Fruit fly (Drosophila melanogaster) whole organism, embryonic: Measurements from ENCODE around the gene CG5902.

ENCODE experiments used
- Adf1 ChIP-seq: fragments of 200-800 bp; sonication (Bioruptor generic); IDR thresholded peaks from 2 replicates; pipeline ENCODE4 v1.3.6; 2022; ENCODE audit warnings: missing biosample characterization, missing genetic modification characterization
- Blimp-1 ChIP-seq: fragments of 200-800 bp; sonication (Bioruptor generic); optimal IDR thresholded peaks from 3 replicates; lab custom pipeline; 2018; ENCODE audit warnings: missing biosample characterization, missing genetic modification characterization, mild to moderate bottlenecking, moderate library complexity, missing genetic modification reagents
- CG14860 ChIP-seq: fragments of 200-800 bp; sonication (Bioruptor generic); IDR thresholded peaks from 3 replicates; pipeline ENCODE4 v1.3.6; 2022; ENCODE audit warnings: missing biosample characterization, missing genetic modification characterization; ENCODE audit not compliant: partially characterized antibody
- CG17186 ChIP-seq: fragments of 200-800 bp; sonication (Bioruptor generic); optimal IDR thresholded peaks from 3 replicates; lab custom pipeline; 2017; ENCODE audit warnings: missing biosample characterization, missing genetic modification reagents, missing genetic modification characterization
- CG17385 ChIP-seq: fragments of 200-800 bp; sonication (Bioruptor generic); optimal IDR thresholded peaks from 3 replicates; lab custom pipeline; 2018; ENCODE audit warnings: missing biosample characterization, mild to moderate bottlenecking, missing genetic modification characterization
- CG2678 ChIP-seq: fragments of 200-800 bp; sonication (Bioruptor generic); optimal IDR thresholded peaks from 3 replicates; lab custom pipeline; 2019; ENCODE audit warnings: missing biosample characterization, mild to moderate bottlenecking, missing genetic modification characterization, moderate library complexity
- CG2712 ChIP-seq: fragments of 200-800 bp; optimal IDR thresholded peaks from 3 replicates; lab custom pipeline; 2019; ENCODE audit warnings: missing biosample characterization, mild to moderate bottlenecking, missing genetic modification characterization, moderate library complexity
- CG3163 ChIP-seq: fragments of 200-800 bp; sonication (Bioruptor generic); optimal IDR thresholded peaks from 3 replicates; lab custom pipeline; 2016; ENCODE audit warnings: missing biosample characterization, missing genetic modification characterization
- CG3847 ChIP-seq: fragments of 200-800 bp; sonication (Bioruptor generic); IDR thresholded peaks from 2 replicates; pipeline ENCODE4 v1.3.6; 2022; ENCODE audit warnings: missing biosample characterization, missing genetic modification characterization
- CG8290 ChIP-seq, 3 experiments: fragments of 200-800 bp; sonication (Bioruptor generic); optimal IDR thresholded peaks; 2 replicates each; lab custom pipeline; 2016 to 2019; ENCODE audit warnings: missing biosample characterization in 3 of 3, missing genetic modification characterization in 3 of 3, mild to moderate bottlenecking in 2 of 3, moderate library complexity in 1 of 3
- CG9817 ChIP-seq: fragments of 200-800 bp; sonication (Bioruptor generic); optimal IDR thresholded peaks from 2 replicates; lab custom pipeline; 2018; ENCODE audit warnings: missing biosample characterization, mild to moderate bottlenecking, missing genetic modification characterization, moderate library complexity
- D19A ChIP-seq: fragments of 200-800 bp; optimal IDR thresholded peaks from 3 replicates; lab custom pipeline; 2019; ENCODE audit warnings: missing biosample characterization, mild to moderate bottlenecking, missing genetic modification characterization, moderate library complexity
- Drgx ChIP-seq: fragments of 200-800 bp; sonication (Bioruptor generic); IDR thresholded peaks from 2 replicates; pipeline ENCODE4 v1.3.6; 2022; ENCODE audit warnings: missing biosample characterization, missing genetic modification characterization
- Eip74EF ChIP-seq, 2 experiments: fragments of 200-800 bp in 1 of 2; fragments of >200 bp in 1 of 2; sonication (Bioruptor generic) in 1 of 2; optimal IDR thresholded peaks; 2 replicates each; lab custom pipeline; 2017 to 2019; ENCODE audit warnings: missing biosample characterization in 2 of 2, missing genetic modification characterization in 2 of 2, mild to moderate bottlenecking in 1 of 2, moderate library complexity in 1 of 2
- Gug ChIP-seq: fragments of 200-800 bp; sonication (Bioruptor generic); IDR thresholded peaks from 4 replicates; pipeline ENCODE4 v1.3.6; 2022; ENCODE audit warnings: missing biosample characterization, missing genetic modification characterization
- Trl ChIP-seq, 3 experiments: fragments of >200 bp in 2 of 3; fragments of 200-800 bp in 1 of 3; sonication (Bioruptor generic) in 1 of 3; optimal IDR thresholded peaks; 2 replicates in 1 of 3; 3 replicates in 2 of 3; lab custom pipeline; 2016 to 2017; ENCODE audit warnings: missing biosample characterization in 1 of 3, missing genetic modification characterization in 1 of 3
- bbx ChIP-seq: fragments of 200-800 bp; sonication (Bioruptor generic); IDR thresholded peaks from 2 replicates; pipeline ENCODE4 v1.3.6; 2022; ENCODE audit warnings: missing biosample characterization, missing genetic modification characterization; ENCODE audit not compliant: partially characterized antibody
- bsh ChIP-seq, 2 experiments: fragments of 200-800 bp; sonication (Bioruptor generic); optimal IDR thresholded peaks; 2 replicates each; lab custom pipeline; 2017 to 2018; ENCODE audit warnings: mild to moderate bottlenecking in 2 of 2, missing biosample characterization in 2 of 2, missing genetic modification characterization in 2 of 2, moderate library complexity in 1 of 2
- cg ChIP-seq: fragments of 200-800 bp; sonication (Bioruptor generic); optimal IDR thresholded peaks from 3 replicates; lab custom pipeline; 2019; ENCODE audit warnings: missing biosample characterization, mild to moderate bottlenecking, missing genetic modification characterization, moderate library complexity
- ci ChIP-seq: fragments of 200-800 bp; sonication (Bioruptor generic); IDR thresholded peaks from 3 replicates; pipeline ENCODE4 v1.3.6; 2022; ENCODE audit warnings: missing biosample characterization, missing genetic modification characterization
- corto ChIP-seq: fragments of 200-800 bp; sonication (Bioruptor generic); optimal IDR thresholded peaks from 2 replicates; lab custom pipeline; 2016; ENCODE audit warnings: missing biosample characterization, mild to moderate bottlenecking, missing genetic modification characterization, moderate library complexity
- crp ChIP-seq, 2 experiments: fragments of 200-800 bp; sonication (Bioruptor generic); optimal IDR thresholded peaks; 2 replicates in 1 of 2; 3 replicates in 1 of 2; lab custom pipeline; 2017; ENCODE audit warnings: missing biosample characterization in 2 of 2, missing genetic modification characterization in 2 of 2, mild to moderate bottlenecking in 1 of 2, moderate library complexity in 1 of 2
- fd96Cb ChIP-seq: fragments of 200-800 bp; sonication (Bioruptor generic); optimal IDR thresholded peaks from 2 replicates; lab custom pipeline; 2018; ENCODE audit warnings: missing biosample characterization, mild to moderate bottlenecking, missing genetic modification characterization, moderate library complexity
- gce ChIP-seq: fragments of 200-800 bp; sonication (Bioruptor generic); IDR thresholded peaks from 3 replicates; pipeline ENCODE4 v1.3.6; 2022; ENCODE audit warnings: missing biosample characterization, missing genetic modification characterization
- hkb ChIP-seq, 2 experiments: fragments of 200-800 bp in 1 of 2; fragments of >200 bp in 1 of 2; sonication (Bioruptor generic) in 1 of 2; IDR thresholded peaks in 1 of 2; optimal IDR thresholded peaks in 1 of 2; 2 replicates each; pipeline versions ENCODE4 v1.3.6 to Lab custom; 2017 to 2022; ENCODE audit warnings: missing biosample characterization in 1 of 2, missing genetic modification characterization in 1 of 2
- lbe ChIP-seq: fragments of 200-800 bp; sonication (Bioruptor generic); optimal IDR thresholded peaks from 2 replicates; lab custom pipeline; 2016; ENCODE audit warnings: missing biosample characterization, mild to moderate bottlenecking, missing genetic modification characterization
- lov ChIP-seq, 2 experiments: fragments of 200-800 bp in 1 of 2; fragments of >200 bp in 1 of 2; sonication (Bioruptor generic) in 1 of 2; IDR thresholded peaks in 1 of 2; optimal IDR thresholded peaks in 1 of 2; 2 replicates in 1 of 2; 3 replicates in 1 of 2; pipeline versions ENCODE4 v1.3.6 to Lab custom; 2017 to 2022; ENCODE audit warnings: missing biosample characterization in 1 of 2, missing genetic modification characterization in 1 of 2
- nom ChIP-seq: fragments of 200-800 bp; sonication (Bioruptor generic); optimal IDR thresholded peaks from 2 replicates; lab custom pipeline; 2017; ENCODE audit warnings: missing biosample characterization, missing genetic modification characterization, mild to moderate bottlenecking, moderate library complexity, missing genetic modification reagents
- onecut ChIP-seq: fragments of 200-800 bp; sonication (Bioruptor generic); IDR thresholded peaks from 2 replicates; pipeline ENCODE4 v1.3.6; 2022; ENCODE audit warnings: missing biosample characterization, missing genetic modification characterization
- phol ChIP-seq: fragments of 200-800 bp; sonication (Bioruptor generic); optimal IDR thresholded peaks from 3 replicates; lab custom pipeline; 2018; ENCODE audit warnings: missing biosample characterization, mild to moderate bottlenecking, missing genetic modification characterization, moderate library complexity
- row ChIP-seq: fragments of 200-800 bp; sonication (Bioruptor generic); IDR thresholded peaks from 3 replicates; pipeline ENCODE4 v1.3.6; 2022; ENCODE audit warnings: missing biosample characterization, missing genetic modification characterization
- sens ChIP-seq: fragments of 200-800 bp; sonication (Bioruptor generic); peaks from one replicate; lab custom pipeline; 2016; ENCODE audit warnings: missing biosample characterization, missing genetic modification characterization
- slbo ChIP-seq: fragments of 200-800 bp; sonication (Bioruptor generic); IDR thresholded peaks from 2 replicates; pipeline ENCODE4 v1.3.6; 2022; ENCODE audit warnings: missing biosample characterization, missing genetic modification characterization

Gene CG5902

dm6 chr3R:23948466-23949413 lies 37.7 kb upstream of the CG5902 start:
- TF ChIP-seq lbe (GFP tag; lab: Kevin White, UChicago) = peak; percentile 87
- TF ChIP-seq slbo (GFP tag; lab: Robert Waterston, UW) = 0 out of 2 replicates have a peak, but pooled peaks have one; percentile 29
- peak; percentile 29; the same call in 1 of the 2 replicates for TF ChIP-seq Adf1 (GFP tag; lab: Robert Waterston, UW)
- no peak for TF ChIP-seq CG2712 (tag; lab: Kevin White, UChicago)
- TF ChIP-seq nom (GFP tag; lab: Kevin White, UChicago) = peak; percentile 86
- TF ChIP-seq CG8290 (GFP tag; optimal IDR thresholded peaks at IDR 0.05; lab: Kevin White, UChicago) = no peak
- no peak for TF ChIP-seq CG8290 (tag; optimal IDR thresholded peaks at IDR 0.05; lab: Kevin White, UChicago)
- TF ChIP-seq CG14860 = no peak
- TF ChIP-seq CG2678 (tag; lab: Kevin White, UChicago) = no peak
- 0 out of 2 replicates have a peak, but pooled peaks have one; percentile 19 for TF ChIP-seq CG3847 (GFP tag; lab: Robert Waterston, UW)
- peak; percentile 56; the same call in 1 of the 2 replicates for TF ChIP-seq Drgx (GFP tag; lab: Robert Waterston, UW)
- peak; percentile 20 for TF ChIP-seq cg (GFP tag; lab: Kevin White, UChicago)
- TF ChIP-seq gce = 0 out of 3 replicates have a peak, but pooled peaks have one; percentile 18
- peak in 1 of 2 experiments; percentile 82 for TF ChIP-seq bsh (GFP tag; optimal IDR thresholded peaks at IDR 0.05; lab: Kevin White, UChicago)
- peak; percentile 85 for TF ChIP-seq corto (GFP tag; lab: Kevin White, UChicago)
- TF ChIP-seq, all 482 proteins: peak for 10

dm6 chr3R:23955380-23955779 lies 31.1 kb upstream of the CG5902 start:
- peak; percentile 93 for TF ChIP-seq Blimp-1 (GFP tag; lab: Kevin White, UChicago)
- TF ChIP-seq nom (GFP tag; lab: Kevin White, UChicago) = peak; percentile 40
- no peak for TF ChIP-seq CG9817
- TF ChIP-seq bbx (GFP tag; lab: Robert Waterston, UW) = 0 out of 2 replicates have a peak, but pooled peaks have one; percentile 18
- TF ChIP-seq CG3163 (GFP tag; lab: Kevin White, UChicago) = peak; percentile 66
- TF ChIP-seq fd96Cb = no peak
- no peak for TF ChIP-seq lov (optimal IDR thresholded peaks at IDR 0.05; lab: Kevin White, UChicago)
- no peak for TF ChIP-seq lov (GFP tag; IDR thresholded peaks at IDR 0.05; lab: Robert Waterston, UW)
- no peak for TF ChIP-seq phol (tag; lab: Kevin White, UChicago)
- TF ChIP-seq CG17385 (GFP tag; lab: Kevin White, UChicago) = peak; percentile 70
- no peak for TF ChIP-seq CG17186 (GFP tag; lab: Kevin White, UChicago)
- no peak for TF ChIP-seq hkb (optimal IDR thresholded peaks at IDR 0.05; lab: Kevin White, UChicago)
- TF ChIP-seq hkb (GFP tag; IDR thresholded peaks at IDR 0.05; lab: Robert Waterston, UW) = 0 out of 2 replicates have a peak, but pooled peaks have one; percentile 34
- peak; percentile 61 to 64 for TF ChIP-seq Trl (optimal IDR thresholded peaks at IDR 0.05; lab: Kevin White, UChicago)
- TF ChIP-seq Trl (GFP tag; optimal IDR thresholded peaks at IDR 0.05; lab: Kevin White, UChicago) = no peak
- TF ChIP-seq Gug (GFP tag; lab: Robert Waterston, UW) = no peak
- TF ChIP-seq onecut (GFP tag; lab: Robert Waterston, UW) = no peak
- TF ChIP-seq D19A (tag; lab: Kevin White, UChicago) = peak; percentile 81
- TF ChIP-seq row = peak; percentile 30; the same call in 1 of the 3 replicates
- TF ChIP-seq Eip74EF (GFP tag; optimal IDR thresholded peaks at IDR 0.05; lab: Kevin White, UChicago) = peak in 1 of 2 experiments; percentile 88
- peak; percentile 64 for TF ChIP-seq sens (GFP tag; lab: Kevin White, UChicago)
- TF ChIP-seq crp (GFP tag; optimal IDR thresholded peaks at IDR 0.05; lab: Kevin White, UChicago) = peak in 1 of 2 experiments; percentile 49
- TF ChIP-seq ci (GFP tag; lab: Robert Waterston, UW) = 0 out of 3 replicates have a peak, but pooled peaks have one; percentile 17
